Fruit fly (Drosophila melanogaster) whole organism, adult: ENCODE measurements around the gene Cyp309a2.

Experiments
- CG11617 ChIP-seq: fragments of 200-800 bp; sonication (Bioruptor generic); optimal IDR thresholded peaks from 2 replicates; lab custom pipeline; 2017; ENCODE audit warnings: mild to moderate bottlenecking, missing biosample characterization, missing genetic modification reagents, missing genetic modification characterization
- CG12768 ChIP-seq: fragments of 200-800 bp; sonication (Bioruptor generic); optimal IDR thresholded peaks from 2 replicates; lab custom pipeline; 2017; ENCODE audit warnings: missing biosample characterization, missing genetic modification characterization, mild to moderate bottlenecking, moderate library complexity, missing genetic modification reagents
- CG14711 ChIP-seq: fragments of 200-800 bp; sonication (Bioruptor generic); optimal IDR thresholded peaks from 2 replicates; lab custom pipeline; 2018; ENCODE audit warnings: missing biosample characterization, mild to moderate bottlenecking, missing genetic modification characterization, moderate library complexity
- CG1620 ChIP-seq: fragments of 200-800 bp; sonication (Bioruptor generic); optimal IDR thresholded peaks from 2 replicates; lab custom pipeline; 2016; ENCODE audit warnings: missing biosample characterization, missing genetic modification characterization
- CG33017 ChIP-seq: fragments of 200-800 bp; sonication (Bioruptor generic); optimal IDR thresholded peaks from 2 replicates; lab custom pipeline; 2018; ENCODE audit warnings: missing biosample characterization, mild to moderate bottlenecking, missing genetic modification characterization, moderate library complexity
- CG7045 ChIP-seq: fragments of 200-800 bp; sonication (Bioruptor generic); optimal IDR thresholded peaks from 2 replicates; lab custom pipeline; 2017; ENCODE audit warnings: missing biosample characterization, mild to moderate bottlenecking, missing genetic modification characterization
- CG7101 ChIP-seq: fragments of 200-800 bp; sonication (Bioruptor generic); optimal IDR thresholded peaks from 2 replicates; lab custom pipeline; 2018; ENCODE audit warnings: missing biosample characterization, mild to moderate bottlenecking, missing genetic modification characterization, moderate library complexity
- Clk ChIP-seq: fragments of 200-800 bp; sonication (Bioruptor generic); optimal IDR thresholded peaks from 2 replicates; lab custom pipeline; 2017; ENCODE audit warnings: missing biosample characterization, missing genetic modification characterization
- Crg-1 ChIP-seq: fragments of 200-800 bp; sonication (Bioruptor generic); optimal IDR thresholded peaks from 2 replicates; lab custom pipeline; 2016; ENCODE audit warnings: missing biosample characterization, missing genetic modification characterization
- Hr96 ChIP-seq: fragments of 200-800 bp; sonication (Bioruptor generic); optimal IDR thresholded peaks from 2 replicates; lab custom pipeline; 2016; ENCODE audit warnings: missing biosample characterization, missing genetic modification characterization
- Mnt ChIP-seq: fragments of 200-800 bp; sonication (Bioruptor generic); optimal IDR thresholded peaks from 2 replicates; lab custom pipeline; 2016; ENCODE audit warnings: missing biosample characterization, mild to moderate bottlenecking, missing genetic modification characterization
- bab1 ChIP-seq: fragments of 200-800 bp; sonication (Bioruptor generic); optimal IDR thresholded peaks from 3 replicates; lab custom pipeline; 2019; ENCODE audit warnings: missing biosample characterization, mild to moderate bottlenecking, missing genetic modification characterization, moderate library complexity
- cic ChIP-seq: fragments of 200-800 bp; sonication (Bioruptor generic); optimal IDR thresholded peaks from 2 replicates; lab custom pipeline; 2017; ENCODE audit warnings: missing biosample characterization, mild to moderate bottlenecking, missing genetic modification characterization, moderate library complexity
- cnc ChIP-seq, 2 experiments: fragments of >200 bp; optimal IDR thresholded peaks; 2 replicates each; lab custom pipeline; 2017
- kay ChIP-seq: fragments of 200-800 bp; sonication (Bioruptor generic); peaks from one replicate; lab custom pipeline; 2016; ENCODE audit warnings: missing biosample characterization, missing genetic modification characterization, borderline replicate concordance
- ovo ChIP-seq: fragments of 200-800 bp; sonication (Bioruptor generic); optimal IDR thresholded peaks from 2 replicates; lab custom pipeline; 2016; ENCODE audit warnings: missing biosample characterization, missing genetic modification characterization
- pad ChIP-seq: fragments of 200-800 bp; sonication (Bioruptor generic); optimal IDR thresholded peaks from 3 replicates; lab custom pipeline; 2017; ENCODE audit warnings: missing biosample characterization, missing genetic modification characterization, mild to moderate bottlenecking, moderate library complexity, missing genetic modification reagents
- tj ChIP-seq: fragments of 200-800 bp; sonication (Bioruptor generic); optimal IDR thresholded peaks from 3 replicates; lab custom pipeline; 2017; ENCODE audit warnings: missing biosample characterization, mild to moderate bottlenecking, missing genetic modification characterization, moderate library complexity
- toe ChIP-seq: fragments of 200-800 bp; sonication (Bioruptor generic); optimal IDR thresholded peaks from 2 replicates; lab custom pipeline; 2016; ENCODE audit warnings: missing biosample characterization, missing genetic modification characterization

Gene Cyp309a2

dm6 chr2L:2584461-2585056 is 11.7 kb upstream of the Cyp309a2 start:
- TF ChIP-seq ovo (GFP tag; lab: Kevin White, UChicago), result no peak
- peak; percentile 97 for TF ChIP-seq kay (GFP tag; lab: Kevin White, UChicago)
- peak; percentile 46 for TF ChIP-seq CG12768 (GFP tag; lab: Kevin White, UChicago)
- TF ChIP-seq CG7101 (tag; lab: Kevin White, UChicago), result no peak
- peak; percentile 16 for TF ChIP-seq Mnt (GFP tag; lab: Kevin White, UChicago)
- peak; percentile 60 for TF ChIP-seq pad (GFP tag; lab: Kevin White, UChicago)
- TF ChIP-seq cnc (optimal IDR thresholded peaks at IDR 0.05; lab: Kevin White, UChicago), result no peak
- peak; percentile 10 for TF ChIP-seq Hr96 (GFP tag; lab: Kevin White, UChicago)
- TF ChIP-seq CG33017 (tag; lab: Kevin White, UChicago), result peak; percentile 41
- TF ChIP-seq cic (GFP tag; lab: Kevin White, UChicago), result no peak
- TF ChIP-seq tj (GFP tag; lab: Kevin White, UChicago), result peak; percentile 33

dm6 chr2L:2579669-2580351 is 7.0 kb upstream of the Cyp309a2 start, which contains the start of the genes ND-B17.2 and Arpc5:
Gene ND-B17.2, minus strand, starts transcription at chr2L:2580172.
Gene Arpc5, plus strand, starts transcription at chr2L:2580292.
- TF ChIP-seq CG1620 (GFP tag; lab: Kevin White, UChicago) (peak; percentile 22), CG11617 (peak; percentile 7), bab1 (GFP tag; lab: Kevin White, UChicago) (peak; percentile 52), toe (GFP tag; lab: Kevin White, UChicago) (no peak), Clk (no peak), CG14711 (tag; lab: Kevin White, UChicago) (peak; percentile 7), CG7045 (GFP tag; lab: Kevin White, UChicago) (no peak), Mnt (GFP tag; lab: Kevin White, UChicago) (peak; percentile 17)

dm6 chr2L:2577361-2577737 is 4.5 kb upstream of the Cyp309a2 start, which contains the start of gene Elba2:
Gene Elba2, plus strand, starts transcription at chr2L:2577687.
- TF ChIP-seq Crg-1 (GFP tag; lab: Kevin White, UChicago) (no peak), toe (GFP tag; lab: Kevin White, UChicago) (no peak), CG14711 (tag; lab: Kevin White, UChicago) (peak; percentile 36)

- TF ChIP-seq CG14711 (tag; lab: Kevin White, UChicago) (peak; percentile 68), CG33017 (tag; lab: Kevin White, UChicago) (no peak), CG11617 (no peak)
Observed at dm6 chr2L:2576565-2577360, 3.9 kb upstream of the Cyp309a2 start, which contains the start of gene insv. Gene insv, minus strand, starts transcription at chr2L:2576997.

dm6 chr2L:2574717-2575273 is 2.0 kb upstream of the Cyp309a2 start, which contains the start of the genes Rad1 and Sws1:
Gene Rad1, minus strand, starts transcription at chr2L:2575052.
Gene Sws1, minus strand, starts transcription at chr2L:2575052.
- TF ChIP-seq CG14711 (tag; lab: Kevin White, UChicago) (no peak), kay (GFP tag; lab: Kevin White, UChicago) (no peak)

dm6 chr2L:2564758-2565157 is 8.1 kb downstream of the Cyp309a2 start, which contains the start of gene Cyp309a1:
Gene Cyp309a1, minus strand, starts transcription at chr2L:2564830.
- TF ChIP-seq Hr96 (GFP tag; lab: Kevin White, UChicago) (no peak), kay (GFP tag; lab: Kevin White, UChicago) (no peak), CG7045 (GFP tag; lab: Kevin White, UChicago) (peak; percentile 2), cic (GFP tag; lab: Kevin White, UChicago) (peak; percentile 40)

- TF ChIP-seq cic (GFP tag; lab: Kevin White, UChicago), result no peak
- TF ChIP-seq CG33017 (tag; lab: Kevin White, UChicago), result no peak
- no peak for TF ChIP-seq Mnt (GFP tag; lab: Kevin White, UChicago)
- no peak for TF ChIP-seq Clk
Observed at dm6 chr2L:2552725-2553124, 20.1 kb downstream of the Cyp309a2 start, which contains the start of gene CG3515. Gene CG3515, minus strand, starts transcription at chr2L:2552825.
